Fruit fly (Drosophila melanogaster): ENCODE data around the gene CG31253.

Gene CG31253

dm6 chr3R:27953890-27954289 is 6.5 kb downstream of the CG31253 start, which contains the start of gene CG4951 (continued):
- TF ChIP-seq CG16813 (GFP tag; IDR thresholded peaks at IDR 0.05; ENCODE audit: partially characterized antibody) (peak; percentile 36; the same call in 1 of the 3 replicates), Mes4 (GFP tag; optimal IDR thresholded peaks at IDR 0.05) (no peak), MBD-R2 (GFP tag; IDR thresholded peaks at IDR 0.05) (peak; percentile 86), CG6272 (GFP tag; IDR thresholded peaks at IDR 0.05) (no peak), Atf3 (GFP tag; optimal IDR thresholded peaks at IDR 0.05) (no peak), slbo (GFP tag; IDR thresholded peaks at IDR 0.05) (no peak), Neu2 (GFP tag; optimal IDR thresholded peaks at IDR 0.05; ENCODE audit: borderline replicate concordance) (no peak), exex (tag; optimal IDR thresholded peaks at IDR 0.05) (no peak), CG7963 (GFP tag; IDR thresholded peaks at IDR 0.05; ENCODE audit: partially characterized antibody) (no peak), ham (GFP tag; IDR thresholded peaks at IDR 0.05) (no peak), gem (tag; optimal IDR thresholded peaks at IDR 0.05) (no peak), CG6175 (GFP tag; IDR thresholded peaks at IDR 0.05) (no peak), hb (GFP tag; IDR thresholded peaks at IDR 0.05; ENCODE audit: partially characterized antibody) (no peak), unc-4 (GFP tag; IDR thresholded peaks at IDR 0.05; ENCODE audit: partially characterized antibody) (peak; percentile 56), crp (GFP tag; optimal IDR thresholded peaks at IDR 0.05) (peak in 1 of 2 experiments; percentile 20), CG16815 (GFP tag; optimal IDR thresholded peaks at IDR 0.05) (no peak), bsh (GFP tag; optimal IDR thresholded peaks at IDR 0.05) (no peak), CG17385 (GFP tag; optimal IDR thresholded peaks at IDR 0.05) (no peak), slp2 (GFP tag; optimal IDR thresholded peaks at IDR 0.05) (no peak), nau (GFP tag; optimal IDR thresholded peaks at IDR 0.05) (no peak), HmgD (GFP tag; optimal IDR thresholded peaks at IDR 0.05) (no peak), Hr3 (GFP tag; optimal IDR thresholded peaks at IDR 0.05) (no peak), gro (GFP tag; optimal IDR thresholded peaks at IDR 0.05) (no peak), kah (GFP tag; optimal IDR thresholded peaks at IDR 0.05) (no peak), lbe (GFP tag; optimal IDR thresholded peaks at IDR 0.05) (no peak), scrt (GFP tag; optimal IDR thresholded peaks at IDR 0.05) (no peak), klu (GFP tag; IDR thresholded peaks at IDR 0.05) (no peak), schlank (tag; optimal IDR thresholded peaks at IDR 0.05) (no peak), CG7987 (GFP tag; optimal IDR thresholded peaks at IDR 0.05) (no peak), CG1233 (GFP tag; optimal IDR thresholded peaks at IDR 0.05) (no peak), tup (GFP tag; optimal IDR thresholded peaks at IDR 0.05) (no peak), oc (tag; optimal IDR thresholded peaks at IDR 0.05) (no peak), CG11456 (GFP tag; IDR thresholded peaks at IDR 0.05) (no peak), Optix (GFP tag; IDR thresholded peaks at IDR 0.05) (no peak), Ets97D (GFP tag; optimal IDR thresholded peaks at IDR 0.05) (peak; percentile 72), CG18262 (tag; optimal IDR thresholded peaks at IDR 0.05) (no peak), jing (GFP tag; optimal IDR thresholded peaks at IDR 0.05) (no peak), CG33213 (GFP tag; optimal IDR thresholded peaks at IDR 0.05) (no peak), eve (GFP tag; optimal IDR thresholded peaks at IDR 0.05) (no peak), CG12942 (GFP tag; optimal IDR thresholded peaks at IDR 0.05) (no peak), knrl (GFP tag; IDR thresholded peaks at IDR 0.05; ENCODE audit: partially characterized antibody) (peak; percentile 32; the same call in 1 of the 3 replicates), Sry-δ (GFP tag; optimal IDR thresholded peaks at IDR 0.05) (peak; percentile 58), cad (GFP tag; optimal IDR thresholded peaks at IDR 0.05) (no peak), CG2116 (GFP tag; optimal IDR thresholded peaks at IDR 0.05) (peak; percentile 68), Lpt (GFP tag; optimal IDR thresholded peaks at IDR 0.05) (no peak), CG10274 (GFP tag; optimal IDR thresholded peaks at IDR 0.05) (no peak), Fer1 (GFP tag; optimal IDR thresholded peaks at IDR 0.05) (no peak), Awh (GFP tag; IDR thresholded peaks at IDR 0.05) (no peak), dmrt11E (tag; optimal IDR thresholded peaks at IDR 0.05) (no peak), so (GFP tag; IDR thresholded peaks at IDR 0.05) (no peak), CG4617 (GFP tag; optimal IDR thresholded peaks at IDR 0.05; ENCODE audit: borderline replicate concordance) (no peak)
